Worm (Caenorhabditis elegans) whole organism, L1 larva: ENCODE results near the gene ZK622.1.

Experiments used
- C34B4.2 ChIP-seq: sonication (generic microtip); optimal IDR thresholded peaks from 2 replicates; lab custom pipeline; 2017; ENCODE audit warnings: mild to moderate bottlenecking, missing genetic modification characterization, missing compliant biosample characterization
- alr-1 ChIP-seq: fragments of 200-800 bp; sonication (Bioruptor generic); optimal IDR thresholded peaks from 2 replicates; lab custom pipeline; 2018; ENCODE audit warnings: borderline replicate concordance, mild to moderate bottlenecking, missing genetic modification characterization, missing compliant biosample characterization
- ama-1 ChIP-seq: fragments of 150-350 bp; optimal IDR thresholded peaks from 2 replicates; lab custom pipeline; 2014
- hlh-4 ChIP-seq: sonication (generic microtip); optimal IDR thresholded peaks from 2 replicates; lab custom pipeline; 2016; ENCODE audit warnings: mild to moderate bottlenecking, missing genetic modification characterization, missing compliant biosample characterization
- lin-15B ChIP-seq: fragments of 150-350 bp; sonication (generic microtip); optimal IDR thresholded peaks from 3 replicates; lab custom pipeline; 2014; ENCODE audit warnings: missing biosample characterization, missing genetic modification characterization
- lir-3 ChIP-seq: sonication (generic microtip); optimal IDR thresholded peaks from 2 replicates; lab custom pipeline; 2016; ENCODE audit warnings: mild to moderate bottlenecking, missing genetic modification characterization, moderate library complexity, missing compliant biosample characterization; ENCODE audit not compliant: poor library complexity
- mef-2 ChIP-seq: fragments of 150-350 bp; optimal IDR thresholded peaks from 2 replicates; lab custom pipeline; 2014; ENCODE audit warnings: missing biosample characterization, missing genetic modification characterization
- nhr-237 ChIP-seq: fragments of 150-350 bp; optimal IDR thresholded peaks from 2 replicates; lab custom pipeline; 2014; ENCODE audit warnings: missing biosample characterization, missing genetic modification characterization
- pqm-1 ChIP-seq: sonication (generic microtip); optimal IDR thresholded peaks from 3 replicates; lab custom pipeline; 2017; ENCODE audit warnings: missing biosample characterization, missing genetic modification characterization
- snpc-4 ChIP-seq: fragments of 150-350 bp; optimal IDR thresholded peaks from 2 replicates; lab custom pipeline; 2014; ENCODE audit warnings: missing biosample characterization, missing genetic modification characterization
- zag-1 ChIP-seq: fragments of 150-350 bp; optimal IDR thresholded peaks from 2 replicates; lab custom pipeline; 2014; ENCODE audit warnings: missing biosample characterization, missing genetic modification characterization

- TF ChIP-seq ama-1 (no peak), hlh-4 (tag; lab: Kevin White, UChicago) (no peak), alr-1 (no peak), pqm-1 (tag; lab: Kevin White, UChicago) (no peak), snpc-4 (tag; lab: Kevin White, UChicago) (no peak), C34B4.2 (tag; lab: Kevin White, UChicago) (no peak), nhr-237 (no peak), mef-2 (tag; lab: Kevin White, UChicago) (no peak), zag-1 (tag; lab: Kevin White, UChicago) (no peak), lir-3 (tag; lab: Kevin White, UChicago) (no peak), lin-15B (tag; lab: Kevin White, UChicago) (no peak)
Observed at ce11 chrII:5344775-5345174, 51.2 kb downstream of the ZK622.1 start, which contains the start of gene F09E5.14.
